Worm (Caenorhabditis elegans) whole organism, late embryonic: ENCODE results near the gene W09D10.5.

Source experiments
- F13H6.1 ChIP-seq: sonication (generic microtip); optimal IDR thresholded peaks from 2 replicates; lab custom pipeline; 2016; ENCODE audit warnings: missing genetic modification characterization, missing compliant biosample characterization
- T23F11.4 ChIP-seq: fragments of 200-800 bp; sonication (Bioruptor generic); optimal IDR thresholded peaks from 2 replicates; lab custom pipeline; 2018; ENCODE audit warnings: mild to moderate bottlenecking, missing genetic modification characterization, missing compliant biosample characterization
- Y22D7AL.16 ChIP-seq: sonication (generic microtip); optimal IDR thresholded peaks from 2 replicates; lab custom pipeline; 2016; ENCODE audit warnings: missing genetic modification characterization, missing compliant biosample characterization
- ahr-1 ChIP-seq: sonication (generic microtip); optimal IDR thresholded peaks from 2 replicates; lab custom pipeline; 2016; ENCODE audit warnings: missing genetic modification characterization, missing compliant biosample characterization
- ama-1 ChIP-seq: fragments of 150-350 bp; optimal IDR thresholded peaks from 2 replicates; lab custom pipeline; 2014
- ceh-14 ChIP-seq: sonication (generic microtip); optimal IDR thresholded peaks from 2 replicates; lab custom pipeline; 2016; ENCODE audit warnings: missing genotype, missing genetic modification characterization, missing compliant biosample characterization
- ceh-24 ChIP-seq: sonication (generic microtip); optimal IDR thresholded peaks from 2 replicates; lab custom pipeline; 2016; ENCODE audit warnings: mild to moderate bottlenecking, missing genetic modification characterization, missing compliant biosample characterization
- ceh-30 ChIP-seq: fragments of 150-350 bp; optimal IDR thresholded peaks from 2 replicates; lab custom pipeline; 2014; ENCODE audit warnings: missing biosample characterization, missing genetic modification characterization
- ceh-31 ChIP-seq: sonication (generic microtip); optimal IDR thresholded peaks from 2 replicates; lab custom pipeline; 2016; ENCODE audit warnings: missing genetic modification characterization, missing compliant biosample characterization
- ceh-34 ChIP-seq: sonication (generic microtip); optimal IDR thresholded peaks from 2 replicates; lab custom pipeline; 2016; ENCODE audit warnings: mild to moderate bottlenecking, missing genetic modification characterization, missing compliant biosample characterization
- ceh-45 ChIP-seq: fragments of 200-800 bp; sonication (Bioruptor generic); IDR thresholded peaks from 2 replicates; pipeline ENCODE4 v1.3.6; 2022; ENCODE audit warnings: missing genetic modification reagents, missing genetic modification characterization, missing compliant biosample characterization
- ceh-48 ChIP-seq: sonication (generic microtip); optimal IDR thresholded peaks from 2 replicates; lab custom pipeline; 2016; ENCODE audit warnings: missing genetic modification characterization, inconsistent platforms, missing compliant biosample characterization
- che-1 ChIP-seq: sonication (generic microtip); optimal IDR thresholded peaks from 2 replicates; lab custom pipeline; 2016; ENCODE audit warnings: mild to moderate bottlenecking, missing genetic modification characterization, missing compliant biosample characterization
- dve-1 ChIP-seq: sonication (generic microtip); optimal IDR thresholded peaks from 2 replicates; lab custom pipeline; 2017; ENCODE audit warnings: antibody characterized with exemption, mild to moderate bottlenecking, missing genetic modification characterization, missing compliant biosample characterization
- elt-2 ChIP-seq: sonication (generic microtip); optimal IDR thresholded peaks from 2 replicates; lab custom pipeline; 2016; ENCODE audit warnings: missing genetic modification reagents, missing genetic modification characterization, missing compliant biosample characterization
- elt-4 ChIP-seq: sonication (generic microtip); optimal IDR thresholded peaks from 2 replicates; lab custom pipeline; 2016; ENCODE audit warnings: missing genetic modification characterization, missing compliant biosample characterization
- fkh-10 ChIP-seq: fragments of 150-350 bp; optimal IDR thresholded peaks from 2 replicates; lab custom pipeline; 2014; ENCODE audit warnings: missing biosample characterization, missing genetic modification reagents, missing genetic modification characterization
- fkh-6 ChIP-seq: sonication (generic microtip); optimal IDR thresholded peaks from 2 replicates; lab custom pipeline; 2016; ENCODE audit warnings: missing genetic modification characterization, missing compliant biosample characterization
- gmeb-2 ChIP-seq: sonication (generic microtip); optimal IDR thresholded peaks from 2 replicates; lab custom pipeline; 2016; ENCODE audit warnings: missing genetic modification characterization, inconsistent platforms, missing compliant biosample characterization
- hlh-15 ChIP-seq: sonication (generic microtip); optimal IDR thresholded peaks from 2 replicates; lab custom pipeline; 2016; ENCODE audit warnings: missing genetic modification characterization, missing compliant biosample characterization
- hlh-30 ChIP-seq: sonication (generic microtip); optimal IDR thresholded peaks from 2 replicates; lab custom pipeline; 2017; ENCODE audit warnings: antibody characterized with exemption, missing genetic modification characterization, missing compliant biosample characterization; ENCODE audit not compliant: insufficient read depth
- hlh-8 ChIP-seq: sonication (generic microtip); optimal IDR thresholded peaks from 2 replicates; lab custom pipeline; 2016; ENCODE audit warnings: missing genotype, missing genetic modification characterization, missing compliant biosample characterization
- lin-11 ChIP-seq: fragments of 200-800 bp; sonication (Bioruptor generic); optimal IDR thresholded peaks from 2 replicates; lab custom pipeline; 2018; ENCODE audit warnings: mild to moderate bottlenecking, missing genetic modification characterization, missing compliant biosample characterization
- mec-3 ChIP-seq: sonication (generic microtip); optimal IDR thresholded peaks from 2 replicates; lab custom pipeline; 2016; ENCODE audit warnings: borderline replicate concordance, missing genetic modification characterization, missing compliant biosample characterization
- nfya-1 ChIP-seq: sonication (generic microtip); optimal IDR thresholded peaks from 2 replicates; lab custom pipeline; 2017; ENCODE audit warnings: missing genetic modification characterization, mild to moderate bottlenecking, missing compliant biosample characterization, antibody characterized with exemption, moderate library complexity
- nhr-11 ChIP-seq: fragments of 150-350 bp; optimal IDR thresholded peaks from 2 replicates; lab custom pipeline; 2014; ENCODE audit warnings: missing biosample characterization, missing genetic modification characterization
- npax-4 ChIP-seq: sonication (generic microtip); optimal IDR thresholded peaks from 2 replicates; lab custom pipeline; 2016; ENCODE audit warnings: missing genetic modification characterization, missing compliant biosample characterization
- pag-3 ChIP-seq: sonication (generic microtip); optimal IDR thresholded peaks from 2 replicates; lab custom pipeline; 2016; ENCODE audit warnings: missing compliant biosample characterization, missing genetic modification characterization, borderline replicate concordance
- pax-1 ChIP-seq: fragments of 150-350 bp; optimal IDR thresholded peaks from 2 replicates; lab custom pipeline; 2014; ENCODE audit warnings: missing biosample characterization, missing genetic modification characterization
- pha-2 ChIP-seq: sonication (generic microtip); optimal IDR thresholded peaks from 2 replicates; lab custom pipeline; 2017; ENCODE audit warnings: mild to moderate bottlenecking, missing genetic modification characterization, missing compliant biosample characterization
- pqm-1 ChIP-seq: sonication (generic microtip); optimal IDR thresholded peaks from 2 replicates; lab custom pipeline; 2016; ENCODE audit warnings: missing genetic modification characterization, missing compliant biosample characterization
- rnt-1 ChIP-seq: sonication (generic microtip); optimal IDR thresholded peaks from 2 replicates; lab custom pipeline; 2016; ENCODE audit warnings: missing genetic modification characterization, missing compliant biosample characterization
- sox-4 ChIP-seq: sonication (generic microtip); optimal IDR thresholded peaks from 2 replicates; lab custom pipeline; 2017; ENCODE audit warnings: mild to moderate bottlenecking, missing genetic modification characterization, inconsistent platforms, missing compliant biosample characterization
- syd-9 ChIP-seq: sonication (generic microtip); optimal IDR thresholded peaks from 2 replicates; lab custom pipeline; 2016; ENCODE audit warnings: mild to moderate bottlenecking, missing genetic modification characterization, moderate library complexity, missing compliant biosample characterization
- tbx-2 ChIP-seq: sonication (generic microtip); optimal IDR thresholded peaks from 2 replicates; lab custom pipeline; 2016; ENCODE audit warnings: missing genetic modification characterization, missing compliant biosample characterization
- ttx-3 ChIP-seq: sonication (generic microtip); optimal IDR thresholded peaks from 2 replicates; lab custom pipeline; 2016; ENCODE audit warnings: missing genetic modification reagents, missing genetic modification characterization, missing compliant biosample characterization
- unc-3 ChIP-seq, 2 experiments: fragments of 200-800 bp in 1 of 2; sonication (Bioruptor generic) in 1 of 2; sonication (generic microtip) in 1 of 2; conservative IDR thresholded peaks in 1 of 2; optimal IDR thresholded peaks in 1 of 2; 2 replicates each; pipeline versions ENCODE4 v1.3.6 to Lab custom; 2016 to 2022; ENCODE audit warnings: missing compliant biosample characterization in 2 of 2, missing genetic modification characterization in 2 of 2, missing genetic modification reagents in 1 of 2
- unc-42 ChIP-seq: sonication (generic microtip); optimal IDR thresholded peaks from 2 replicates; lab custom pipeline; 2016; ENCODE audit warnings: missing genotype, missing genetic modification characterization, missing compliant biosample characterization
- unc-55 ChIP-seq: sonication (generic microtip); optimal IDR thresholded peaks from 2 replicates; lab custom pipeline; 2017; ENCODE audit warnings: missing biosample characterization, missing genetic modification reagents, missing genetic modification characterization
- ztf-16 ChIP-seq: sonication (generic microtip); optimal IDR thresholded peaks from 2 replicates; lab custom pipeline; 2017; ENCODE audit warnings: missing genetic modification characterization, missing compliant biosample characterization

W09D10.5 gene

ce11 chrIII:10742382-10742860 is 31.1 kb upstream of the W09D10.5 start, which contains the start of the genes tbb-1 and rib-2:
Gene tbb-1 (minus strand): TSS chrIII:10742432.
Gene rib-2 (plus strand): TSS chrIII:10742810.
- TF ChIP-seq ceh-34: peak; percentile 24
- no peak for TF ChIP-seq hlh-15 (tag; lab: Kevin White, UChicago)
- peak; percentile 31 for TF ChIP-seq unc-42 (tag; lab: Kevin White, UChicago)
- TF ChIP-seq mec-3 (tag; lab: Kevin White, UChicago): no peak
- TF ChIP-seq che-1 (tag; lab: Kevin White, UChicago): no peak
- peak; percentile 21 for TF ChIP-seq ceh-31 (tag; lab: Kevin White, UChicago)
- no peak for TF ChIP-seq fkh-10 (GFP tag; lab: Kevin White, UChicago)
- peak; percentile 37 for TF ChIP-seq elt-2 (tag; lab: Kevin White, UChicago)
- no peak for TF ChIP-seq rnt-1 (tag; lab: Kevin White, UChicago)
- no peak for TF ChIP-seq T23F11.4 (GFP tag; lab: Kevin White, UChicago)
- TF ChIP-seq ttx-3: no peak
- no peak for TF ChIP-seq gmeb-2 (tag; lab: Kevin White, UChicago)
- no peak for TF ChIP-seq Y22D7AL.16 (tag; lab: Kevin White, UChicago)
- TF ChIP-seq pag-3 (tag; lab: Kevin White, UChicago): no peak
- no peak for TF ChIP-seq hlh-30 (tag; lab: Kevin White, UChicago)
- peak; percentile 11 for TF ChIP-seq ceh-14 (tag; lab: Kevin White, UChicago)
- TF ChIP-seq F13H6.1: no peak
- TF ChIP-seq elt-4 (tag; lab: Kevin White, UChicago): no peak
- TF ChIP-seq sox-4 (tag; lab: Kevin White, UChicago): no peak
- TF ChIP-seq syd-9 (tag; lab: Kevin White, UChicago): no peak
- TF ChIP-seq tbx-2 (tag; lab: Kevin White, UChicago): peak; percentile 21
- peak; percentile 32 for TF ChIP-seq ceh-30 (tag; lab: Kevin White, UChicago)
- peak; percentile 34 for TF ChIP-seq nfya-1 (tag; lab: Kevin White, UChicago)
- no peak for TF ChIP-seq ama-1
- no peak for TF ChIP-seq hlh-8 (tag; lab: Kevin White, UChicago)
- TF ChIP-seq fkh-6 (tag; lab: Kevin White, UChicago): no peak
- no peak for TF ChIP-seq npax-4
- no peak for TF ChIP-seq pqm-1

ce11 chrIII:10740518-10740917 is 29.2 kb upstream of the W09D10.5 start, which contains the start of gene K01G5.8:
Gene K01G5.8 (minus strand): TSS chrIII:10740772.
- TF ChIP-seq ama-1 (no peak), nhr-11 (tag; lab: Kevin White, UChicago) (no peak), unc-3 (GFP tag; conservative IDR thresholded peaks at IDR 0.05; lab: Robert Waterston, UW) (no peak), unc-3 (tag; optimal IDR thresholded peaks at IDR 0.05; lab: Kevin White, UChicago) (no peak), fkh-10 (GFP tag; lab: Kevin White, UChicago) (no peak), ceh-45 (no peak), ceh-48 (tag; lab: Kevin White, UChicago) (no peak), fkh-6 (tag; lab: Kevin White, UChicago) (no peak), ztf-16 (tag; lab: Kevin White, UChicago) (no peak), pax-1 (tag; lab: Kevin White, UChicago) (no peak), dve-1 (tag; lab: Kevin White, UChicago) (no peak), pha-2 (tag; lab: Kevin White, UChicago) (no peak), ahr-1 (no peak), unc-55 (GFP tag; lab: Kevin White, UChicago) (no peak), ceh-30 (tag; lab: Kevin White, UChicago) (no peak)

ce11 chrIII:10739902-10740301 is 28.6 kb upstream of the W09D10.5 start:
- TF ChIP-seq nfya-1 (tag; lab: Kevin White, UChicago) (peak; percentile 9), ceh-48 (tag; lab: Kevin White, UChicago) (peak; percentile 68), ceh-24 (tag; lab: Kevin White, UChicago) (no peak), tbx-2 (tag; lab: Kevin White, UChicago) (peak; percentile 34), F13H6.1 (no peak), lin-11 (tag; lab: Kevin White, UChicago) (no peak), elt-2 (tag; lab: Kevin White, UChicago) (peak; percentile 12), ama-1 (peak; percentile 50), ceh-31 (tag; lab: Kevin White, UChicago) (peak; percentile 37), unc-42 (tag; lab: Kevin White, UChicago) (peak; percentile 30), T23F11.4 (GFP tag; lab: Kevin White, UChicago) (no peak), ceh-34 (peak; percentile 78)
- TF ChIP-seq, all 69 proteins: peak for 8
